Worm (Caenorhabditis elegans): ENCODE data around the gene mks-2.

mks-2 gene

DNA sequence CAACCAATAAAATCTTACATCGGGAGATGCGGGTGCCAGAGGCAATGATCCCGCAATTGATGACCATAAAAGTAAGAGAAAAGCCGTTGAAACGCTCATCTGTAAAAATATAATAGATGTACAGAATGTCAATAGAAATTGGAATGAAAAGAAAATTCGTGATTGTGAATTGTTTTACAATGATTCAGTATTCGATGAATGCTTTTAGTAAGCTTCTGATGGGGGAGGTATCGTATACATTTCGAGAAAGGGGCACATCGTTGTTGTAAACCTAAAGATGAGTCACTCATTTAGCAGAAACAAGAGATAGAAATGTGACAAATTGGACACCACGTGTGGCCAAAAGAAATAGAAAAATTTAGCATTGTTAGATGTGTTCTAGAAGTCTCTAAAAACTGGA, 3.3 kb upstream of the mks-2 start, which contains the start of gene C30B5.6:
C30B5.6 (minus strand) TSS at position 101 of the 400 bp plus-strand sequence.
- TF ChIP-seq F13H6.1 (tag; optimal IDR thresholded peaks at IDR 0.05) = no peak
- no peak for TF ChIP-seq lin-39 (tag; optimal IDR thresholded peaks at IDR 0.05)
- no peak for TF ChIP-seq nhr-10 (tag; optimal IDR thresholded peaks at IDR 0.05)
- no peak for TF ChIP-seq unc-39 (tag; optimal IDR thresholded peaks at IDR 0.05)
- TF ChIP-seq sma-9 (GFP tag; optimal IDR thresholded peaks at IDR 0.05) = no peak
- TF ChIP-seq sma-9 (tag; optimal IDR thresholded peaks at IDR 0.05) = no peak
- no peak for TF ChIP-seq ztf-1 (GFP tag; conservative IDR thresholded peaks at IDR 0.05)
- no peak for TF ChIP-seq ztf-4 (tag; optimal IDR thresholded peaks at IDR 0.05)
- no peak for TF ChIP-seq unc-55 (GFP tag; optimal IDR thresholded peaks at IDR 0.05)

DNA sequence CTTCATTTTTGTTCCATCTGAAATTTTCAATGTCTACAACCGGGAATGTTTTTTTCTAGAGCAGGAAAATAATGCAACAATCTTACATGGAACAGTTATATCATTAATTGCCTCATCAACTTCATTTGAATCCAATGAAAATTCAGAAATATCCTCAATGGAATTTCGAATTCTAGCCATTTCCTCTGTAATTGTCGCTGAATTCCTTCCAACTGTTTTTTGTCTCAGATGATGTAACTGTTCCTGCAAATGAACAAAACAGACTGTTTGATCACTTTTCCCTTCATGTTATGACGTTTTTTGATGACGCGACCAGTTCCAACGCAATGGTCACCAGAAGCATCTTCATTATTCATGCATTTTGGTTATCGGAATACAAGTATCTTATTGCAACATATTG, 2.2 kb upstream of the mks-2 start:
- TF ChIP-seq C34F6.9 (tag; optimal IDR thresholded peaks at IDR 0.05) = no peak
- no peak for TF ChIP-seq lsy-2 (tag; optimal IDR thresholded peaks at IDR 0.05)
- TF ChIP-seq F13H6.1 (tag; optimal IDR thresholded peaks at IDR 0.05) = no peak
- TF ChIP-seq mdl-1 (tag; optimal IDR thresholded peaks at IDR 0.05) = no peak
- TF ChIP-seq ztf-1 (GFP tag; conservative IDR thresholded peaks at IDR 0.05) = no peak
- no peak for TF ChIP-seq unc-55 (GFP tag; optimal IDR thresholded peaks at IDR 0.05)

DNA sequence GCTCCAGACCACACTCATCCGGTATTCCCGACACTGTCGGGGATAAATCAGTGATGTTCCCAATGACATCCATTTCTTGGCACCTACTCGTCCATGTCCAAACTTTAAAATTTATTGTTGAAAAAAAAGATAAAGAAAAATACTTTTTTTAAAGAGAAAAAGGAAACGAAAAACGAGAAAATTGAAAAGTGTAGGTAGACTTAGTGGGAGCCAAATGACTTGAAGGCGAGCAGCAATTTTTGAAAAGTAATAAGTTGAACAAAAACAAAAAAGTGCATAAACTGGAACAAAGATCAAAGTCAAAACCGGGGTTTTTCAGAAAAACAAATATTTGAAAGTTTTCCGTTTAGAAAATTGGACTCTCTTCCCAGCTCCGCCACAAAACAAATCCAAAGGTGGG, 11.1 kb downstream of the mks-2 start, which contains the start of gene daf-37:
daf-37 (minus strand) TSS at position 101 of the 400 bp plus-strand sequence.
- TF ChIP-seq C34F6.9 (tag; optimal IDR thresholded peaks at IDR 0.05) = no peak
- no peak for TF ChIP-seq nhr-11 (tag; optimal IDR thresholded peaks at IDR 0.05)

DNA sequence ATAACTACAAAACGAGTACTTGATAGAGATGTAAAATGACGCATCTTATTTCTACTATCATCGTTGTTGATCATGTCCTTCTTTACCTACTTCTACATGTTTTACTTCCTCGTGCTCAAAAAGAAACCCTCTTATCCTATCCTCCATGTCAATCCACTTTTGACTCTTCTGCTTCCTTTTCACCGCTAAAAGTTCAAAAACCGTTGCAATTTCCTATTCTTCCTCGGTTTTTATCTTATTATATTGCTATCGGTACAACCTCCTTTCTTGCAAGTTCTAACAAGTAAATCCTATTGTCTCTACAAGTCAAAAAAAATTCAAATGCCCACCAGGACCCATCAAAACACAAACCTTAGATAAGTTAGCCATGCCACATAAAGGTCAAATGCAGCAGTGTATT, 12.0 kb downstream of the mks-2 start:
- no peak for TF ChIP-seq blmp-1 (tag; optimal IDR thresholded peaks at IDR 0.05; ENCODE audit: insufficient read depth)
- TF ChIP-seq lin-39 (tag; optimal IDR thresholded peaks at IDR 0.05) = no peak
- no peak for TF ChIP-seq snpc-4 (tag; optimal IDR thresholded peaks at IDR 0.05)
- no peak for TF ChIP-seq ZK546.5 (tag; optimal IDR thresholded peaks at IDR 0.05)
- TF ChIP-seq nhr-12 (tag; optimal IDR thresholded peaks at IDR 0.05) = no peak
- TF ChIP-seq ztf-11 (tag; optimal IDR thresholded peaks at IDR 0.05) = no peak
- TF ChIP-seq alr-1 (tag; optimal IDR thresholded peaks at IDR 0.05) = no peak
- no peak for TF ChIP-seq nhr-23 (tag; optimal IDR thresholded peaks at IDR 0.05)
- TF ChIP-seq skn-1 (tag; optimal IDR thresholded peaks at IDR 0.05) = no peak
- TF ChIP-seq sem-4 (tag; optimal IDR thresholded peaks at IDR 0.05) = no peak
- no peak for TF ChIP-seq sma-3 (GFP tag; optimal IDR thresholded peaks at IDR 0.05)
- no peak for TF ChIP-seq nhr-77 (tag; optimal IDR thresholded peaks at IDR 0.05)
- no peak for TF ChIP-seq nhr-237 (tag; optimal IDR thresholded peaks at IDR 0.05)
- TF ChIP-seq F13H6.1 (tag; optimal IDR thresholded peaks at IDR 0.05) = no peak
- TF ChIP-seq dmd-4 (tag; optimal IDR thresholded peaks at IDR 0.05) = no peak
- TF ChIP-seq unc-39 (tag; optimal IDR thresholded peaks at IDR 0.05) = no peak
- no peak for TF ChIP-seq mab-5 (tag; optimal IDR thresholded peaks at IDR 0.05)

DNA sequence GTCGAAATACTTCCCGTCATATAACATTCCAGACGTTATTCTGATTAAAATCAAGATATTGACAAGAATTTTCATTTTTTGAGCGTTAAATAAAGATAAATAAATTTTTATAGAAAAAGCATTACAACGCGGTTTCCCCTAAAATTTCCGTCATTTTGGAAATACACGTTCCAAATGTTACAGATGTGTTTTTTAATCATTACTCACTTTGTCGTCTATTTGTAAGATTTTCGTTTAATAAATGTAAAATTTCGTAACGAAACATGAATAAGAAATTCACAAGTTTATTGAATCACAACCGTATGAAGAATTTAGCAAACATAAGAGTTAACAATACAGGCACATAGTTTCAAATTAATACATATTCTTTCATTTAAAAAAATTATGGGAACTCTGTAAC, 16.3 kb downstream of the mks-2 start, which contains the start of gene C30B5.17:
C30B5.17 (minus strand) TSS at position 101 of the 400 bp plus-strand sequence.
- TF ChIP-seq aly-2 (tag; optimal IDR thresholded peaks at IDR 0.05) (no peak), ZK546.5 (tag; optimal IDR thresholded peaks at IDR 0.05) (no peak), lsy-2 (tag; optimal IDR thresholded peaks at IDR 0.05) (no peak), nhr-10 (tag; optimal IDR thresholded peaks at IDR 0.05) (no peak), elt-1 (tag; optimal IDR thresholded peaks at IDR 0.05) (no peak), sma-9 (GFP tag; optimal IDR thresholded peaks at IDR 0.05) (no peak), sma-9 (tag; optimal IDR thresholded peaks at IDR 0.05) (no peak), unc-62 (GFP tag; optimal IDR thresholded peaks at IDR 0.05) (no peak), mab-5 (tag; optimal IDR thresholded peaks at IDR 0.05) (no peak), mbf-1 (tag; optimal IDR thresholded peaks at IDR 0.05) (no peak)

DNA sequence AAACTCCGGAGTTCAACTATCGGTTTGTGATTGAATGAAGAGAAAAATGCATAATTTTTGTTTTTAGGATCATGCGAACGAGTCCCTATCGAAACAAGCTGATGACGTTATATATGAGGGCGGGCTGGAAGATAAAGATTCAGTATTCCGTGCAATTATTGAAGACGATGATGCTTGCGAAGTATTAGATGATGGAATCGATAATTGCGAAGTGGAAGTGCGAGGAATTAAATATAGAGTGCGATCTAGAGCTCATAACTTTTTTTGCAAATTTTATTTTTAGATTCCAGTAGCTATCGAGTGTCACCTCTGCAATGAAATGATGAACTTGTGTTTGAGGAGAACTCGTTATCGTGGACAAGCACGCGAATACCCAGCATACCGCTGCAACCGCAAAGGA, 20.2 kb downstream of the mks-2 start:
- no peak for TF ChIP-seq nhr-21 (tag; optimal IDR thresholded peaks at IDR 0.05)
- no peak for TF ChIP-seq nhr-23 (tag; optimal IDR thresholded peaks at IDR 0.05)
- no peak for TF ChIP-seq sem-4 (tag; optimal IDR thresholded peaks at IDR 0.05)
- TF ChIP-seq zag-1 (tag; optimal IDR thresholded peaks at IDR 0.05) = no peak
